Worm (Caenorhabditis elegans): Measurements from ENCODE around the gene T14B4.1.

Gene T14B4.1

DNA sequence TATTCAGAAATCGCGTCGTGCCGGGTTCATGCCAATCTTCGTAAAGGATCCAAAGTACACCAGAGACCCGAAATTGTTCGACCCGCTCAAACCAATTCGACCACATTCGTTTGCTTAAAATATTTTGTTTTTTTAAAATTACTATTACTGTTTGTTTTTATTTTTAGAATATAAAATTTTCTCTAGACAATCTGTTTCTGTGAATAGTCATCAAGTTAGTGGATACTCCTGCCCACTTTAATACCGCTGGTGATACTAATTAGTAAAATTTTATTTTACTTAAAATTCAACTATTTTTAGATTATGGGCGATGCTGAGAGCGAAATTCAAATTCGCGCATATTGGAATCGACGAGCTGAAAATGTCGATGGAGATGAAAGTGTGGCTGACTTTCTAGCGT is at the start of gene T14B4.1:
Gene T14B4.1, plus strand, starts transcription at position 301 of the 400 bp plus-strand sequence.
- no peak for TF ChIP-seq unc-62 (GFP tag; optimal IDR thresholded peaks at IDR 0.05)

DNA sequence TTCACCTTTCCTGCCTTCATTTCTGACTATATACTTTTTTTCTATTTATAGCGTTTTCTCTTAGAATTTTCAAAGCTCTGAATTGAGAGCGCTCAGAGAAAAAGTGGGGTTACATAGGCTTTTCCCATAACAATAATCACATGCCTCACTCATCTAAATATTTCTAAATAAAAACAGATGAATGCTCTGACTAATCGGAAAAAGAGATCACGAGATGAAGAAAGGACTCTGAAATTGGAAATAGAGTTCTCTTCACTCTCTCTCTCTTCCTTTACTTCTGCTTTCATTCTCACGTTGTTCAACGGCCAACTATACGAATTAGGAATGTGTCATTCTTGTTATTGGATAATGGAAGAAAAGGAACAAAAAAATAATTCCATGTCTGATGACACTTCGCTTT is 47.6 kb upstream of the T14B4.1 start:
- no peak for TF ChIP-seq unc-62 (GFP tag; optimal IDR thresholded peaks at IDR 0.05)

DNA sequence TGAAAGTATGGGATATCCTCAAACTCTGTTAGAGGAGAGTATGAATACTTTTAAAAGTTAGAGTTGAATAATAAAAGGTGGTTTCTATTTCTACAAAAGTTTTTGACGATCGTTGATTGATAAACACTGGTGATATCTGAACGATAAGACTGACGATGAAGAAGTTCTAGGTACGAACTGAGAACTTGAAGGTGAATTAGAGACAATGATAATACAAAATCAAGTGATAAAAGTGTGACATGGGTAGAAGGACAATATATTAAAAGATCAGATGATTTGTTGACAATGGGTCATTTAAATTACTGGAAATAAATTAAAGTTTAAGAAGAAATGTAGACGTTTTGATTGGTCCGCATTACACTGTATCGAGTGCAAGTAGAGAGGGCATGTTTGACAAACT is 41.3 kb upstream of the T14B4.1 start, which contains the start of gene C18H9.5:
Gene C18H9.5, minus strand, starts transcription at position 179 of the 400 bp plus-strand sequence.
- TF ChIP-seq unc-62 (GFP tag; optimal IDR thresholded peaks at IDR 0.05): no peak

DNA sequence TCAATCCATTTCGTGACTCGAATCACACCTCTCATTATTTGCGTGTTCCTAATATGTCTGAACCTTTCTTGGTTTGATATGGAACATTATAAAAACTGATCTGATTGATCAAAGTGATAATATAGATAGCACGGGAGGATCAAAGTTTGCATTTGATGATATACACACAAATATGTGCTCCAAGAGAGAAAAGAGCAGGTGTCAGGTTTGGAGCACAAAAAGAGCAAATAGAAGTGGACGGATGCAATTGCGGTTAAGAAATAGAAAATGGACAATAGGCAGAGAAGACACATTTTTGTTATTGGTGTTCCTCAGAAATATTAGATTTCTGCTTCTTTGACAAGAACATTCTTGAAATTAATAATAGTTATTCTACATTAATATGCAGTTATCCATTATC is 37.9 kb upstream of the T14B4.1 start, which contains the start of gene C18H9.1:
Gene C18H9.1, plus strand, starts transcription at position 301 of the 400 bp plus-strand sequence.
- TF ChIP-seq unc-62 (GFP tag; optimal IDR thresholded peaks at IDR 0.05): no peak

DNA sequence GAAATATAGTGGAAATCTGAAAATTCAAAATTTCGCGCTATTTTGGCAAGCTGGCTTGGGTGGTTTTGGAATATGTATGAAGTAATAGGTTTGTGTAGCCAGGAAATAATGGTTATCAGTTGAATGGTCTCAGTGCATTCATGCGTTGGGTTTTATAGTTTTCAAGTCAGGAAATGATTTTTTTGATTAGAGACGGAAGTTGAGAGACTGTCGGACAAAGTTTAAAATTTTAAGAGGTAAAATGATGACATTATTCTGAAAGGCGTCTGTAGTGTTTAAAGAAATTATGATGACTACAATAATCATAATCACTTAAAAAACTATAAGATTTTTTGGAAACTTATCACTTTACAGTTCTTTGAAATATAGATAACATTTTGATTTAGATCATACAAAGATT is 35.2 kb upstream of the T14B4.1 start, which contains the start of gene C18H9.6:
Gene C18H9.6, minus strand, starts transcription at position 129 of the 400 bp plus-strand sequence.
- TF ChIP-seq unc-62 (GFP tag; optimal IDR thresholded peaks at IDR 0.05): no peak

DNA sequence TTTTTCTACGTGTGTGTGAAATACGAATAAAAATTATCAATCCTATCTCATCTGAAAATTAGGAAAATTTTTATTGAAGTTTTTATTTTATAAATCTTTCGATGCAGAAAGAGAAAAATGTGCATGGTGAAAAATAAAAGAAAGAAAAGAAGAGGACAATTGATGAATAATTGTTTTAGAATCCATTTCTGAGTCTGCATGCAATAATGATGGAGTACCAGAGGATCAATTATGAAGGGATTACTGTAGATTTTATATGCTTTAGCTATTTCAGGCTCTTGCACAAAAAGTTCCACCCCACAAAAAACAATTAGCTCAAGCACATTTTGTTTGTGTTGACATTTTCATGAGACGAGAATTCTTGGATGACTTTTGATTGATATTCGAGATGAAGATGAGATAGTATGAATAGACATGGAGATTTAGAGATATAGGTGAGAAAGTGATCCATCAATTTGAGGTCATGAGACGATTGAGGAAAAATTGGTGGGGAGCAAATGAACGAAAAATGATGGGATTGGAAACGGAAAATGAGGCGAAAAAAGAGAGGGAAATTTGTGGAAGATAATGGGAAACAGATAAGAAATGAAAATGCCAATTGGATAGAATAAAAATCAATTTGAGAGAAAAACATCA is 31.0 kb upstream of the T14B4.1 start, which contains the start of gene rpy-1:
Gene rpy-1, minus strand, starts transcription at position 51 of the 636 bp plus-strand sequence.
- no peak for TF ChIP-seq unc-62 (GFP tag; optimal IDR thresholded peaks at IDR 0.05)

DNA sequence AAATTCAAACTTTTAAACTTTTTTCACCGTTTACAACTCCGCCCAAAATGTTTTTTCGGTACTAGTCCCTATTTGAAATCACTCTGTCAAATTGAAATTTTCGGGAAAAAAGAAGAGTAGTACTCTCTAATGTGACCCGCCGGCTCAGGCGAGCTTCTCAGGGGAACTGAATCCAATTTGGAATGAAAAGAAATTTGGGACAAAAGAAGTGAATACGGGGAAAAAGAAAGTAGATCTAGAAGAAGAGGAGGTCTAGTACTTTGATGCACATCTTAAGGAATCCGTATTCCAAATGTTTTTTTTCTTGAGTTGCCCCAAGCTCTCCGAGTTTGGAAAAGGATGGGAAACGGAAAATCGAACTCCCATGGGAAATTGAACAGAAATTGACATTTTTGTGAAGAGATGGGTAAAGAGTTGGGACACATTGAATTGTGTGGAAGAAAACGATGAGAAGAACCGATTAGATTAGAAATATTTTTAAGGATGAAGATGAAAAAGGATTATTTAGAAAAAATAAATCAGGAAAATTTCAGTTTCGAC is 30.1 kb upstream of the T14B4.1 start:
- TF ChIP-seq unc-62 (GFP tag; optimal IDR thresholded peaks at IDR 0.05): no peak

DNA sequence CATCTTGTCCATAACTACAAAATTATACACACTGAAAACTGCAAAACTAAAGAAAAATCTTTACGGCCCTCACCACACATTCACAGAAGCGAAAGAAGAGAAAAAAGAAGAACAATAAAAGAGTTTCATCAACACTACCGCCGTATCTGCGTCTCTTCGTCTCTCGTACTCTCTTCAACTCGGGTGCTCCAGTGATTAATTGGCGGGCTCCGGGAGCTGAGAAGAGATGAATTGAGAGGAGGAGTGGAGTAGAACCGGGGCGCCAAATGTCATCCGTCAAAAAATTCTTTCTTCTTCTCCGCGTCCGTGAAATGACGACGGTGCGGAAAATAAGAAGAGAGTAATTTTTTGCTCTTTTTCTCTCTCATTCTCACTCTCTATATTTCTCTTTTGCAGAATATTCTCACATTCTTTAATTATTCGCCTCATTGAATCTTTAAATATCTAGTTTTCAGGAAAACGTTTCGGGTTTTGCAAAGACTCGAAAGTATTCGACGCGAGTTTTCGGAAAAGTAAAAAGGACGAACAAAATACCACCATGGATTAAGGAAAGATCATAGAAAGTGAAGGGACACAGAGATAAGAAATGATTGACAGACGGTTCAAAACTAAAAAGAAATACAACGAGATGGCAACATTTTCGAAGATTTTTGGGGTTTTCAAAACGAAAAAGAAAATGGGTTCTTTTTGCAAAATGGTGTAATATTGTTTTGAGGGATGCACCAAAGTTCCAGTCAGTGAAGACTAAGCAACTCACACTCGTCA is 29.0 kb upstream of the T14B4.1 start:
- no peak for TF ChIP-seq unc-62 (GFP tag; optimal IDR thresholded peaks at IDR 0.05)

DNA sequence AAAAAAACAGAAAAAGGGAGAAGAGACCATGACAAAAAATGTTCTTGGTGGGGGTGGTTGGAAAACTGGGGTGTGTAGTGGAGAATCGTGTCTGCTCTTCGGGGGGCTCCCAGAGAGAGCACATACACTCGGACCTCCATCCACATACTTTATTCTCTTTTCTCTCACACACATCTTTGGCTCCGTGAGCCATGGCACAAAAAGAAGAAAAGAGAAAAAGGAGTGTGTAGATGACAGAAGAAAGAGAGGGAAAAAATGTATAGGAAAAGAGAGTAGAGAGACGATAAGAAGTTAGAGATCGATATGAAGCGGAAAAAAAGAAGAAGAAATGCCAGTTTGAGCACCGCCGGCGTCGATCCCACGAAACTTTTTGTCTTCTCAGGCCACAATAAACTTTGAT is 27.7 kb upstream of the T14B4.1 start:
- no peak for TF ChIP-seq unc-62 (GFP tag; optimal IDR thresholded peaks at IDR 0.05)

DNA sequence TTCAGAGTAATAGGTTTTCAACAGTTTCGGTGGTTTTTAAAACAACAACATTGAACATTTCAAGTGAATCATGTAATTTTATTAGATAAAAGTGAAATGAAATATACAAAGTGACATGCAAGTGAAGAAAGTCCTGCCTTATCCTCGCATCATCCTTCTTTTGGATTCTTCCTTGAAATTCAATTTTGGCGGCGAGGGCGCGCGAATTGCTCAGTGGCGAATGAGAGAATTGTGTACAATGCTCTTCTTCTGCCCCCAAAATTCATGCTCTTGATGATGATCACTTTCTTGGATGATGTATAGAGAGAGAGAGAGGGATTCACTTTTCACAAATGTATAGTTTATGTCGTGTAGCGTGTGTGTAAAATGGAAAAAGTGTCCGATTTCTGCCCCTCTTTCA is 27.0 kb upstream of the T14B4.1 start:
- no peak for TF ChIP-seq unc-62 (GFP tag; optimal IDR thresholded peaks at IDR 0.05)

DNA sequence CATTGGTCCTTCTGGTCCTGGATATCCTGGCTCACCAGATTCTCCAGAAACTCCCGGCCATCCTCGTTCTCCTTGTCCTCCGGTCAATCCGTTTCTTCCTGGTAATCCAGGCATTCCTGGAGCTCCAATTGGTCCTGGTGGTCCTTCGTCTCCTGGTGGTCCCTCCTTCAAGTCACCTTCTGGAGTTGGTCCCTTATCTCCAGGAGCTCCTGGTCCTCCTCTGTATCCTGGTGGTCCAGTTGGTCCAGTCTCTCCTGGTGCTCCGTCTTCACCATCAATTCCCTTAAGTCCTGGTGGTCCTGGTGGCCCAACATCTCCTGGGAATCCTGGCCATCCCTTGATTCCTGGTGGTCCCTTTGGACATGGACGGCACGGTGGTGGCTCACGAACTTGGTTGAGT is 26.1 kb upstream of the T14B4.1 start:
- no peak for TF ChIP-seq unc-62 (GFP tag; optimal IDR thresholded peaks at IDR 0.05)

DNA sequence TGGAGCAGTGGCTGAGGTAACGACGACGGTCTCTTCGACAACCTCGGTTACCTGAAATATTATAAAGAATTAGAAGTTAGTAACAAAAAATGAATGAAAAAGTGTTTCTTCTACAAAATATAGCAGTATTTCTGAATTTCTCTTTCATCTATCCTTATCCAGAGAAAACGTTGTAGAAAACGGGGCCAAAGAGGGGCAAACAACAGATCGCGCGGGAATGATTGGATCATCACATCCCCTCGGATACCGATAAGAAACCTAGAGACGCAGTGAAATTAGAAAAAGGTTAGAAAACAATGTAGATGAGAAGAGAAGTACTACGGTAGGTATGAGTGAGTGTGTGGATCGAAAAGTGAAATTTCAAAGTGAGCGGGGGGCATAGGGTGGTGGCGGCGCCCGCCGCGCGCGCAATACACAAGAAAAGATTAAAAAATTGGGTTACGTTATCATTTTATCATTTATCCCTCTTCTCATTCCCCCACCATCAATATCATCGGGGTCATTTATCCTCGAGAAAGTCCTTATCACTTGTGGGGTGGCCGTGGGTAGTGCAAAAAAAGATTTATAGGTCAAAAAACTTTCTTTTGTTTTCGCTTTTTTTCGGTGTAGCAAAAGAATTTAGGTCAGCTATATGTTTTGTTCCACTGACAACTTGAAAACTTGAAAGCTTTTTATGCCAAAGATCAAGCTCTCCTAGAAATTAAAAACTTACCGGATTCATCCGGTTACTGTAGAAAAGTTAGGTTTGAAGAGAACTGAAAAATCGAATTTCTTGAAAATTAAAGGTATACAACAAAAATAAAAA is 24.3 kb upstream of the T14B4.1 start, which contains the start of the genes dpy-10 and T14B4.19:
Gene dpy-10, minus strand, starts transcription at position 51 of the 805 bp plus-strand sequence.
Gene T14B4.19, minus strand, starts transcription at position 755 of the 805 bp plus-strand sequence.
- TF ChIP-seq unc-62 (GFP tag; optimal IDR thresholded peaks at IDR 0.05): no peak

DNA sequence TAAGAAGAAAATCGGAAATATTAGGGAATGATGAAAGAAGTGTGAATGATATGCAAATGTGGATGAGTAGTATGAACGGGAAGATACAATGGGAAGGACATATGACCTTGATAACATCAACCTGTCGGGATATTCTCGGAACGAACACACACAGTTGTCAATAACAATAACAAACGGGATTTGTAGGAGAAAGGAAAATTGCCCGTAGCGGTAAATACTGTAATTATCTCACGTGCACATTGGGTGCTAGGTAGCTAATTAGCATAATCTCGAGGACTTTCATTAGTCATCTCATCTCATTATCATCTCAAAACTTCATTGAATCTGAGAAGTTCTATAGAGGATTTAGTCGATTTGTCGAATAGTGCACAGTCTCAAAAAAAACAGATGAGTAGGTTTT is 23.7 kb upstream of the T14B4.1 start:
- TF ChIP-seq unc-62 (GFP tag; optimal IDR thresholded peaks at IDR 0.05): no peak

DNA sequence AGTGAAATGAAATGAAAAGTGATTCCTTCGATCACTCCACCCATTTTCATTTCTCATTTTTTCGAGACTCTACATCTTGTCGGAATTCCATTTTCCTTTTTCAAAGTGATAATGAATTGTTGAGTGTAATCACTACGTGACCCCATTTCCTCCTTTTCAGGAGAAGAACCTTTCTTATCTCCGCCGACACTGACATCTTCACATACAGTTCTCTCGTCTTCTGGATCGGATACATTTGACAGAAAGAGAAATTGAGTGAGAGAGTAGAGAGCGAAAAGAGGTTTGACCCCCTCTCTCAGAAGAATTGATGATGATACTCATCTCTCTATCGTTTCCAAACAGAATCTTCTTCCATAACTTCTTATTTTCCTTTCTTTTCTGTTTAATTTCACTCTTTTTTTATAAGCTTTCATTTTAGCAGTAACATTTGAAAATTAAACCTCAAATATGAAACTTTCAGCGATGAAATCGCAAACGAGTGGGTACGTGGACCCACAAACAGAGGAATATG is 22.8 kb upstream of the T14B4.1 start, which contains the start of gene dpy-2:
Gene dpy-2, plus strand, starts transcription at position 461 of the 511 bp plus-strand sequence.
- TF ChIP-seq unc-62 (GFP tag; optimal IDR thresholded peaks at IDR 0.05): no peak

DNA sequence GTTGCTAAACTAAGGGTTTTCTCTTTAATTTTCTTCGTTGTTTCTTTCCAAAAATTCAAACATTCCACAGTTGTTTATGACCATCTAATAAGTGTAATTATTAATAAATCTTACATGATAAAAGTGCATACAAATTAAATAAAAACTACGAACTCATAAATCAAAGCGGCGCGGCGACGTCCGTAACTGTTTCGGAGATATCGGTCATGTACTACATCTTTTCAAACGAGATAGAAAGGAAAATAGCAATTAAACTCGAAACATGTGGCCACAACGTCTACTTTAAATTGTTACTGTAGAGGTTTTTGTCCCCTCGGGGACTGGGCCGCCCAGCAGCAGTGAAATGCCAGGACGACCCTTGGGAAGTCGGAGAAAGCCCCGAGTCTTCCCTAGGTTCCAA is 20.9 kb upstream of the T14B4.1 start:
- TF ChIP-seq unc-62 (GFP tag; optimal IDR thresholded peaks at IDR 0.05): no peak
